Worm (Caenorhabditis elegans) whole organism, L4 larva: ENCODE results near the gene T20G5.12.
A peak's percentile ranks its signal among the peaks of the same experiment; 100 is the strongest.

Source experiments
- ZK546.5 ChIP-seq, 2 experiments: sonication (generic microtip); optimal IDR thresholded peaks; 2 replicates each; lab custom pipeline; 2017; ENCODE audit warnings: missing biosample characterization in 2 of 2, missing genetic modification characterization in 2 of 2
- ama-1 ChIP-seq: fragments of 150-350 bp; optimal IDR thresholded peaks from 2 replicates; lab custom pipeline; 2014; ENCODE audit warnings: inconsistent platforms, mixed read lengths
- ces-1 ChIP-seq: fragments of 150-350 bp; sonication (generic microtip); optimal IDR thresholded peaks from 4 replicates; lab custom pipeline; 2014; ENCODE audit warnings: missing biosample characterization, missing genetic modification reagents, missing genetic modification characterization
- fkh-10 ChIP-seq: fragments of 150-350 bp; optimal IDR thresholded peaks from 2 replicates; lab custom pipeline; 2014; ENCODE audit warnings: missing biosample characterization, missing genetic modification reagents, missing genetic modification characterization
- lin-13 ChIP-seq: fragments of 150-350 bp; optimal IDR thresholded peaks from 2 replicates; lab custom pipeline; 2014; ENCODE audit warnings: missing biosample characterization, missing genetic modification reagents, missing genetic modification characterization
- mdl-1 ChIP-seq, 2 experiments: fragments of 150-350 bp in 1 of 2; sonication (generic microtip) in 1 of 2; optimal IDR thresholded peaks; 2 replicates each; lab custom pipeline; 2014 to 2017; ENCODE audit warnings: missing biosample characterization in 2 of 2, missing genetic modification characterization in 2 of 2
- nhr-25 ChIP-seq: sonication (generic microtip); optimal IDR thresholded peaks from 2 replicates; lab custom pipeline; 2017; ENCODE audit warnings: missing genetic modification characterization, mild to moderate bottlenecking, missing compliant biosample characterization, antibody characterized with exemption, moderate library complexity, borderline replicate concordance; ENCODE audit not compliant: insufficient read depth
- php-3 ChIP-seq: fragments of 200-800 bp; sonication (Bioruptor generic); IDR thresholded peaks from 2 replicates; pipeline ENCODE4 v1.3.6; 2022; ENCODE audit warnings: missing genetic modification reagents, missing genetic modification characterization, missing compliant biosample characterization
- skn-1 ChIP-seq: fragments of 150-350 bp; optimal IDR thresholded peaks from 2 replicates; lab custom pipeline; 2014; ENCODE audit warnings: missing biosample characterization, missing genetic modification characterization
- snpc-4 ChIP-seq: fragments of 150-350 bp; optimal IDR thresholded peaks from 2 replicates; lab custom pipeline; 2014; ENCODE audit warnings: missing biosample characterization, missing genetic modification characterization
- unc-62 ChIP-seq, 3 experiments: fragments of 150-350 bp in 1 of 3; sonication (generic microtip); optimal IDR thresholded peaks in 2 of 3; peaks in 1 of 3; 1 replicate in 1 of 3; 2 replicates in 2 of 3; lab custom pipeline; 2014 to 2017; ENCODE audit warnings: missing biosample characterization in 3 of 3, missing genetic modification characterization in 3 of 3, missing genetic modification reagents in 3 of 3, missing genotype in 1 of 3
- ztf-11 ChIP-seq: fragments of 150-350 bp; optimal IDR thresholded peaks from 2 replicates; lab custom pipeline; 2014; ENCODE audit warnings: missing biosample characterization, missing genetic modification characterization

- TF ChIP-seq ces-1 (no peak), ZK546.5 (tag; optimal IDR thresholded peaks at IDR 0.05; lab: Kevin White, UChicago) (no peak), fkh-10 (no peak), php-3 (GFP tag; lab: Robert Waterston, UW) (no peak), skn-1 (tag; lab: Kevin White, UChicago) (no peak), snpc-4 (no peak), ama-1 (lab: Kevin White, UChicago) (no peak), mdl-1 (tag; optimal IDR thresholded peaks at IDR 0.05; lab: Kevin White, UChicago) (no peak), nhr-25 (tag; lab: Kevin White, UChicago) (no peak), lin-13 (GFP tag; lab: Kevin White, UChicago) (no peak), unc-62 (GFP tag; optimal IDR thresholded peaks at IDR 0.05 in 1 of 2; lab: Kevin White, UChicago) (peak in 1 of 2 experiments; percentile 38), unc-62 (tag; optimal IDR thresholded peaks at IDR 0.05; lab: Kevin White, UChicago) (no peak), ztf-11 (tag; lab: Kevin White, UChicago) (no peak)
Measured at ce11 chrIII:10160385-10160784, 41.0 kb upstream of the T20G5.12 start, which contains the start of the genes K08E5.5 and mua-3.
